Worm (Caenorhabditis elegans) whole organism, mixed stage, embryonic: ENCODE data around the gene par-1.

Experiments used
- nhr-28 ChIP-seq: fragments of 150-350 bp; optimal IDR thresholded peaks from 2 replicates; lab custom pipeline; 2014; ENCODE audit warnings: missing biosample characterization, missing genetic modification characterization
- zip-8 ChIP-seq: fragments of 150-350 bp; optimal IDR thresholded peaks from 2 replicates; lab custom pipeline; 2014; ENCODE audit warnings: missing biosample characterization, missing genetic modification characterization

DNA sequence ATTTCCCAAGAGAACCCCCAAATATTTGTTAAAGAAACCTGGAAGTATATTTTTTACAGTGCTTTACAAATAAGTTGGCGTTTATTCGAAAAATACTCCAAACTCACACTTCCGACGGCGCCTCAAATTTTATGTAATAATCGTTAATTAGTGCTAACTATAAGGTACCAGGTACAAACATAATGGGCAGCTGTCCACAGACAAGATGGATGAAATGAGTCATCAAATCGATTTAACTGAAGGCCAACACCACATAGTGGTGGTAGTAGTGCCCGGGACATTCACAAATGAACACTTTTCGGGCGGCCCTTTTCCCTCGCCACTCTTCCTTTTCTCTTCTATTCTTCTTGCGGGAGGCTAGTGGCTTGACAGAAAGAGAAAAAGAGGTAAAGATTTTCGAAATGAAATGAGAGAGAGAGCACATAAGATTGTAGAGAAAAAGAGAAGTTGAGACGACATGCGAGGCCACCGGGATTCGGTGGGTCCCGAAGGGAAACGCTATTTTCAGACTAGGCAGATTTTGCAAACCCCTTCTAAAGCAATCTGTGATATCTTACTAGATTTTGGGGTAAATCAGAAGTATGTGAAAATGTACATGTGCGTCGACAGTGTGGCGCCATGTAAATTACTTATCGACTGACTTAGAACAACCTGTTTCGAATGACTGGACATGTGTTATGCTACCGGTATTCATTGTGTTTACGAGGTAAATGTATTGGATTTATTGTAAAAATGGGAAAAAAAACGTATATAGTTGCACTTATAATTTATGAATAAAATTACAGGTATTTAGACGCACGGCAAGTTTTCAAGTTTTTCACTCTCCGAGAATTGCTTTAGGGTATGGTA is 5.7 kb downstream of the par-1 start:
- TF ChIP-seq nhr-28: no peak
- TF ChIP-seq zip-8 (tag; lab: Kevin White, UChicago): no peak
